Fruit fly (Drosophila melanogaster) whole organism, pupa: ENCODE data around the gene Sec20.

ENCODE experiments used
- CG10348 ChIP-seq: fragments of 200-800 bp; sonication (Bioruptor generic); IDR thresholded peaks from 2 replicates; pipeline ENCODE4 v1.3.6; 2022; ENCODE audit warnings: missing biosample characterization, missing genetic modification characterization
- CG12605 ChIP-seq: fragments of 200-800 bp; sonication (Bioruptor generic); IDR thresholded peaks from 2 replicates; pipeline ENCODE4 v1.3.6; 2022; ENCODE audit warnings: missing biosample characterization, missing genetic modification characterization
- CG13204 ChIP-seq: fragments of 200-800 bp; sonication (Bioruptor generic); optimal IDR thresholded peaks from 2 replicates; lab custom pipeline; 2018; ENCODE audit warnings: missing biosample characterization, mild to moderate bottlenecking, missing genetic modification characterization, moderate library complexity
- CG14655 ChIP-seq: fragments of 200-800 bp; sonication (Bioruptor generic); optimal IDR thresholded peaks from 3 replicates; lab custom pipeline; 2017; ENCODE audit warnings: mild to moderate bottlenecking, missing biosample characterization, missing genetic modification reagents, missing genetic modification characterization
- CG15710 ChIP-seq: fragments of 200-800 bp; sonication (Bioruptor generic); optimal IDR thresholded peaks from 2 replicates; lab custom pipeline; 2018; ENCODE audit warnings: missing biosample characterization, mild to moderate bottlenecking, missing genetic modification characterization, moderate library complexity
- CG17806 ChIP-seq: fragments of 200-800 bp; sonication (Bioruptor generic); optimal IDR thresholded peaks from 2 replicates; lab custom pipeline; 2018; ENCODE audit warnings: missing biosample characterization, mild to moderate bottlenecking, missing genetic modification characterization, moderate library complexity
- CG32121 ChIP-seq: fragments of 200-800 bp; sonication (Bioruptor generic); IDR thresholded peaks from 2 replicates; pipeline ENCODE4 v1.3.6; 2022; ENCODE audit warnings: missing biosample characterization, missing genetic modification characterization
- CG34367 ChIP-seq: fragments of 200-800 bp; sonication (Bioruptor generic); optimal IDR thresholded peaks from 2 replicates; lab custom pipeline; 2018; ENCODE audit warnings: missing biosample characterization, mild to moderate bottlenecking, missing genetic modification characterization
- CG4496 ChIP-seq: fragments of 200-800 bp; sonication (Bioruptor generic); IDR thresholded peaks from 3 replicates; pipeline ENCODE4 v1.3.6; 2022; ENCODE audit warnings: missing biosample characterization, missing genetic modification characterization
- CG8159 ChIP-seq: fragments of 200-800 bp; sonication (Bioruptor generic); optimal IDR thresholded peaks from 3 replicates; lab custom pipeline; 2018; ENCODE audit warnings: missing biosample characterization, mild to moderate bottlenecking, missing genetic modification characterization, moderate library complexity
- CG8301 ChIP-seq: fragments of 200-800 bp; sonication (Bioruptor generic); optimal IDR thresholded peaks from 2 replicates; lab custom pipeline; 2018; ENCODE audit warnings: missing biosample characterization, mild to moderate bottlenecking, missing genetic modification characterization
- CG9948 ChIP-seq: fragments of 200-800 bp; sonication (Bioruptor generic); optimal IDR thresholded peaks from 2 replicates; lab custom pipeline; 2018; ENCODE audit warnings: missing biosample characterization, mild to moderate bottlenecking, missing genetic modification characterization, moderate library complexity
- D1 ChIP-seq: fragments of 200-800 bp; sonication (Bioruptor generic); optimal IDR thresholded peaks from 2 replicates; lab custom pipeline; 2018; ENCODE audit warnings: missing biosample characterization, mild to moderate bottlenecking, missing genetic modification characterization, moderate library complexity
- EcR ChIP-seq: fragments of 200-800 bp; sonication (Bioruptor generic); optimal IDR thresholded peaks from 3 replicates; lab custom pipeline; 2019; ENCODE audit warnings: missing biosample characterization, missing genetic modification characterization, mild to moderate bottlenecking, moderate library complexity, missing genetic modification reagents
- Ets98B ChIP-seq: fragments of 200-800 bp; sonication (Bioruptor generic); IDR thresholded peaks from 2 replicates; pipeline ENCODE4 v1.3.6; 2022; ENCODE audit warnings: missing biosample characterization, missing genetic modification characterization
- Pif1A ChIP-seq: fragments of 200-800 bp; sonication (Bioruptor generic); optimal IDR thresholded peaks from 3 replicates; lab custom pipeline; 2016; ENCODE audit warnings: missing biosample characterization, missing genetic modification characterization
- Pif1B ChIP-seq: fragments of 200-800 bp; sonication (Bioruptor generic); optimal IDR thresholded peaks from 3 replicates; lab custom pipeline; 2016; ENCODE audit warnings: missing biosample characterization, missing genetic modification characterization
- Snoo ChIP-seq: fragments of 200-800 bp; sonication (Bioruptor generic); optimal IDR thresholded peaks from 3 replicates; lab custom pipeline; 2017; ENCODE audit warnings: missing biosample characterization, mild to moderate bottlenecking, missing genetic modification characterization, inconsistent platforms
- fd96Ca ChIP-seq: fragments of 200-800 bp; sonication (Bioruptor generic); IDR thresholded peaks from 3 replicates; pipeline ENCODE4 v1.3.6; 2022; ENCODE audit warnings: missing biosample characterization, missing genetic modification characterization
- gl ChIP-seq: fragments of 200-800 bp; sonication (Bioruptor generic); optimal IDR thresholded peaks from 2 replicates; lab custom pipeline; 2018; ENCODE audit warnings: missing biosample characterization, mild to moderate bottlenecking, missing genetic modification characterization
- rn ChIP-seq: fragments of 200-800 bp; sonication (Bioruptor generic); IDR thresholded peaks from 2 replicates; pipeline ENCODE4 v1.3.6; 2022; ENCODE audit warnings: missing biosample characterization, missing genetic modification characterization

Gene Sec20

DNA sequence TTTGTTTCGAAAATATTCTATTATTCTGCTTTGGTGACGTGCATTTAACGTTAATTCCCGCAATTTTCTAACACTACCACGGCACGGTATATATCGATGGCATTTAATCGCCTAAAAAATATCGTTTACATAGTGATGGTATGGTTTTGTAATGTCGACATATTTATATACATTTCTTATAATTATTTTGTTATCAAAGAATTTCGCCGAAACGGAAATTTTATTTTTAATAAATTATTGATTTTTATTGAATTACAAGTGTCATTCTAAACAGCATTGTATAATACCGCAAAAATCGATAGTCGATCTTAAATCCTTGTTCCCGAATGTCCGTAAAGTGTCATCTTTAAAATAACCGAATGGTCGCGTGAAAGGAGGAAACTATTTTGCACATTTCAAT lies at the start of gene Sec20, which contains the start of gene dgrn:
Gene Sec20, minus strand, starts transcription at position 77 of the 400 bp plus-strand sequence.
Gene dgrn, plus strand, starts transcription at position 160 of the 400 bp plus-strand sequence.
- TF ChIP-seq CG4496 (GFP tag; lab: Robert Waterston, UW) (no peak), CG8301 (tag; lab: Kevin White, UChicago) (no peak), CG32121 (GFP tag; lab: Robert Waterston, UW) (no peak; the same call in 1 of the 2 replicates), Pif1B (GFP tag; lab: Kevin White, UChicago) (peak; percentile 55), fd96Ca (GFP tag; lab: Robert Waterston, UW) (no peak), CG8159 (peak; percentile 66), CG12605 (GFP tag; lab: Robert Waterston, UW) (no peak), Pif1A (GFP tag; lab: Kevin White, UChicago) (no peak), CG10348 (GFP tag; lab: Robert Waterston, UW) (no peak), CG15710 (peak; percentile 60), EcR (no peak), rn (GFP tag; lab: Robert Waterston, UW) (no peak), gl (tag; lab: Kevin White, UChicago) (no peak), CG34367 (tag; lab: Kevin White, UChicago) (peak; percentile 25), CG17806 (tag; lab: Kevin White, UChicago) (peak; percentile 55), CG9948 (tag; lab: Kevin White, UChicago) (peak; percentile 43), Ets98B (peak; percentile 22; the same call in 1 of the 2 replicates), Snoo (tag; lab: Kevin White, UChicago) (peak; percentile 48), CG13204 (GFP tag; lab: Kevin White, UChicago) (no peak), CG14655 (GFP tag; lab: Kevin White, UChicago) (no peak)

DNA sequence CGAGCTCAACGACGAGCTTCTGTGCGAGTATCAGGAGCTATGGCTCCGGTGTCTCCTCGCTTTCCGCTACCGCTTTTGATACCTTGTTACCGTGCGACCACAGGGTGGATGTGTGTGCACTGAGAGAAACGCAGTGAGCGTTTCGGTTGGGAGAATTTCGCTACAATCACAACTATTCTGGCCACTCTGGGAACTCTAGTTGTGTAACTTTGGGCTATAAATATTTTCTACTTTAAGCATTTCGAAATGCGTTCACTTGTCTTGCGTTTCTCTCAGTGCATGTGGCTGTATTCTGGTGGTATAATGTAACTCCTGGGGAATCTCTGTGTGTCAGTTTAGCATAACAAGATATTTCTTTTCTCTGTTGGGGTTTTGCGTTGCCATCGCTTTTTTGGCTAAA lies 47.1 kb upstream of the Sec20 start:
- TF ChIP-seq CG8159 (peak; percentile 33), CG12605 (GFP tag; lab: Robert Waterston, UW) (no peak), Pif1A (GFP tag; lab: Kevin White, UChicago) (no peak), CG14655 (GFP tag; lab: Kevin White, UChicago) (peak; percentile 27)

DNA sequence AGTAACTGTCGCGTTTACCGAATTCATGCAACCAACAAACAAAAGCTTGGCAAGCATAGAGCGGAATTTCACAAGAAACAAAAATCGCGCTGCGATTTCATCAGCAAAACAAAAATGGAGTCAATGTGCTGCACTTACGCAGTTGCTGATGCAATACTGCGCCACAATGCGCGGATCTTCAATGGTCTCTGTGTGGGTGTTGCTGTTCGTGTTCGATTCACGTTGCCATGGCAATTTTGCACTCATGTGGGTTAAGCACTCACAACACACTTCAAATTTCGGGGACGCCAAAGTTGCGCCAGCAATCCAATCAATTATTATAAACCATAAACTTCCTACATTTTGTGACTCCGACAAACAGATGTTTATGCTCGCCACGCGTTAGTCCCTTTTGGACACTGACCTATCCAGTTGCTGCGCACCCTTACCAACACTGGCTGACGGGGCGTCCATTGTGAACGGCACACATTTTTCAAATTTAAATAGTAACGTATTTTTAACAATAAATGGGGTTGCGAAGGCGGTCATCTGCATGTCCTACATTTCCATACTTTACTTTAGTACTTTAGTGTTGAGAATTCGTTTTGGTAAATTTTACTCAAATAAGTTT lies 37.8 kb upstream of the Sec20 start, which contains the start of gene CG2017:
Gene CG2017, minus strand, starts transcription at position 374 of the 610 bp plus-strand sequence.
- TF ChIP-seq CG4496 (GFP tag; lab: Robert Waterston, UW) (peak; percentile 60; the same call in 2 of the 3 replicates), Ets98B (no peak), D1 (tag; lab: Kevin White, UChicago) (peak; percentile 31), CG10348 (GFP tag; lab: Robert Waterston, UW) (no peak), fd96Ca (GFP tag; lab: Robert Waterston, UW) (no peak; the same call in 2 of the 3 replicates), CG14655 (GFP tag; lab: Kevin White, UChicago) (no peak), CG15710 (peak; percentile 10), CG34367 (tag; lab: Kevin White, UChicago) (no peak), Snoo (tag; lab: Kevin White, UChicago) (no peak), gl (tag; lab: Kevin White, UChicago) (no peak), CG8301 (tag; lab: Kevin White, UChicago) (no peak), rn (GFP tag; lab: Robert Waterston, UW) (no peak), CG13204 (GFP tag; lab: Kevin White, UChicago) (no peak), CG9948 (tag; lab: Kevin White, UChicago) (no peak), Pif1B (GFP tag; lab: Kevin White, UChicago) (no peak), CG32121 (GFP tag; lab: Robert Waterston, UW) (peak; percentile 10; the same call in 1 of the 2 replicates), CG17806 (tag; lab: Kevin White, UChicago) (no peak), Pif1A (GFP tag; lab: Kevin White, UChicago) (no peak), EcR (peak; percentile 89), CG12605 (GFP tag; lab: Robert Waterston, UW) (no peak), CG8159 (no peak)

DNA sequence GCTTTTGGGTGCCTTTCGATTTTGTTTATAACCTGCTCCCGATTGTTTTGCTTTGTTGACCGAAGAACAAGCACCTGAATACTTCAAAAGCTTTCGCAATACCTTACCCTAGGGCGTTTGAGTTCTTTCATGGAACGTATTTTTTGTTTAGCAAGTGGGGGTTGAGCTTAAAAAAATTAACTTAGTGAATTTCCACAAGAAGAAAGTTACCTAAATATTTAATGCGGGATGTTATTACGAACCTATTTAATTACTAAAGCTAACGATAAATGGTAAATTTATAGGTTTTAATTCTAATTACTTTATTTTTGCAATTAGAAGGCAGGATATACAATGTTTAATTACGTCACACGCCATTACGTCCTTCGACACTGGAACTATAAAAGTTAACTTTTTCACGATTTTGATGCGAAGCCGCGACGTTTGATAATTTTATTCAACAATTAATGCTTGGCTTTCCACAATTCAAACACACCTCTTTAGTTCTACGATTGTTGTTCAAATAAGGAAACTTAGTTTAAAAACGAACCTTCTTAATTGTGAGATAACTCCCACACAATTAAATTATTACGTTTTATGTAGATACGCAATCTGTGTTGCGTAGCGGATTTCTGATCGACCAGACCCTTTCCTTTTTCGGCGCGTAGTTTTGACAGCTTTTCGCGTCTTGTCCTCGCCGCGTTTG lies 37.0 kb upstream of the Sec20 start:
- peak; percentile 12 for TF ChIP-seq CG17806 (tag; lab: Kevin White, UChicago)
- TF ChIP-seq CG8159 = peak; percentile 35
- TF ChIP-seq D1 (tag; lab: Kevin White, UChicago) = no peak
- peak; percentile 14 for TF ChIP-seq CG9948 (tag; lab: Kevin White, UChicago)
- TF ChIP-seq CG32121 (GFP tag; lab: Robert Waterston, UW) = peak; percentile 43
- no peak for TF ChIP-seq CG13204 (GFP tag; lab: Kevin White, UChicago)
- TF ChIP-seq Snoo (tag; lab: Kevin White, UChicago) = no peak
- TF ChIP-seq CG12605 (GFP tag; lab: Robert Waterston, UW) = no peak
- no peak for TF ChIP-seq gl (tag; lab: Kevin White, UChicago)
- peak; percentile 43 for TF ChIP-seq CG8301 (tag; lab: Kevin White, UChicago)
- TF ChIP-seq CG10348 (GFP tag; lab: Robert Waterston, UW) = no peak
- TF ChIP-seq CG34367 (tag; lab: Kevin White, UChicago) = no peak
- TF ChIP-seq Ets98B = peak; percentile 33
- peak; percentile 24 for TF ChIP-seq Pif1A (GFP tag; lab: Kevin White, UChicago)
- no peak for TF ChIP-seq rn (GFP tag; lab: Robert Waterston, UW)
- no peak for TF ChIP-seq EcR
- peak; percentile 59; the same call in 1 of the 3 replicates for TF ChIP-seq fd96Ca (GFP tag; lab: Robert Waterston, UW)
- no peak for TF ChIP-seq CG15710
- peak; percentile 67 for TF ChIP-seq CG14655 (GFP tag; lab: Kevin White, UChicago)
- TF ChIP-seq Pif1B (GFP tag; lab: Kevin White, UChicago) = peak; percentile 26
- TF ChIP-seq CG4496 (GFP tag; lab: Robert Waterston, UW) = peak; percentile 21; the same call in 1 of the 3 replicates
- TF ChIP-seq, all 21 proteins: peak for 11
